Worm (Caenorhabditis elegans) whole organism, young adult: ENCODE measurements around the gene dmsr-10.

Experiments used
- B0019.2 ChIP-seq: fragments of 200-800 bp; sonication (Bioruptor generic); conservative IDR thresholded peaks from 2 replicates; pipeline ENCODE4 v1.3.6; 2022; ENCODE audit warnings: missing genetic modification reagents, missing genetic modification characterization, missing compliant biosample characterization
- B0336.3 ChIP-seq: fragments of 200-800 bp; sonication (Bioruptor generic); IDR thresholded peaks from 2 replicates; pipeline ENCODE4 v1.3.6; 2022; ENCODE audit warnings: missing genetic modification characterization, missing compliant biosample characterization
- F57C9.4 ChIP-seq: sonication (generic microtip); optimal IDR thresholded peaks from 2 replicates; lab custom pipeline; 2017; ENCODE audit warnings: mild to moderate bottlenecking, missing genetic modification characterization, missing compliant biosample characterization
- ama-1 ChIP-seq, 3 experiments: fragments of 150-350 bp in 1 of 3; sonication (generic microtip) in 2 of 3; optimal IDR thresholded peaks; 2 replicates each; lab custom pipeline; 2014 to 2018; ENCODE audit warnings: missing biosample characterization in 2 of 3, missing genetic modification characterization in 2 of 3, missing genetic modification reagents in 2 of 3
- ceh-27 ChIP-seq: fragments of 200-800 bp; sonication (Bioruptor generic); optimal IDR thresholded peaks from 2 replicates; lab custom pipeline; 2018; ENCODE audit warnings: mild to moderate bottlenecking, missing genetic modification characterization, moderate library complexity, missing compliant biosample characterization
- ceh-40 ChIP-seq: fragments of 200-800 bp; sonication (Bioruptor generic); IDR thresholded peaks from 2 replicates; pipeline ENCODE4 v1.3.6; 2022; ENCODE audit warnings: missing genetic modification characterization, missing compliant biosample characterization
- ets-4 ChIP-seq: fragments of 200-800 bp; sonication (Bioruptor generic); optimal IDR thresholded peaks from 2 replicates; lab custom pipeline; 2018; ENCODE audit warnings: mild to moderate bottlenecking, missing genetic modification characterization, missing compliant biosample characterization
- let-607 ChIP-seq, 2 experiments: fragments of 200-800 bp in 1 of 2; sonication (Bioruptor generic) in 1 of 2; sonication (generic microtip) in 1 of 2; optimal IDR thresholded peaks; 2 replicates each; lab custom pipeline; 2016 to 2018; ENCODE audit warnings: mild to moderate bottlenecking in 2 of 2, missing compliant biosample characterization in 2 of 2, missing genetic modification characterization in 2 of 2, moderate library complexity in 2 of 2, missing genotype in 1 of 2
- mes-4 ChIP-seq: sonication (generic microtip); optimal IDR thresholded peaks from 2 replicates; lab custom pipeline; 2016; ENCODE audit warnings: missing genotype, missing genetic modification characterization, missing compliant biosample characterization
- nfya-1 ChIP-seq: sonication (generic microtip); optimal IDR thresholded peaks from 2 replicates; lab custom pipeline; 2017; ENCODE audit warnings: antibody characterized with exemption, missing compliant biosample characterization, missing genetic modification characterization, borderline replicate concordance; ENCODE audit not compliant: insufficient read depth
- nhr-90 ChIP-seq: sonication (generic microtip); optimal IDR thresholded peaks from 2 replicates; lab custom pipeline; 2016; ENCODE audit warnings: missing genotype, mild to moderate bottlenecking, missing genetic modification characterization, missing compliant biosample characterization
- pha-4 ChIP-seq: fragments of 150-350 bp; sonication (generic microtip); optimal IDR thresholded peaks from 2 replicates; lab custom pipeline; 2014; ENCODE audit warnings: missing biosample characterization, missing genetic modification reagents, missing genetic modification characterization
- ztf-18 ChIP-seq: sonication (generic microtip); optimal IDR thresholded peaks from 2 replicates; lab custom pipeline; 2016; ENCODE audit warnings: missing genotype, mild to moderate bottlenecking, missing genetic modification characterization, missing compliant biosample characterization

DNA sequence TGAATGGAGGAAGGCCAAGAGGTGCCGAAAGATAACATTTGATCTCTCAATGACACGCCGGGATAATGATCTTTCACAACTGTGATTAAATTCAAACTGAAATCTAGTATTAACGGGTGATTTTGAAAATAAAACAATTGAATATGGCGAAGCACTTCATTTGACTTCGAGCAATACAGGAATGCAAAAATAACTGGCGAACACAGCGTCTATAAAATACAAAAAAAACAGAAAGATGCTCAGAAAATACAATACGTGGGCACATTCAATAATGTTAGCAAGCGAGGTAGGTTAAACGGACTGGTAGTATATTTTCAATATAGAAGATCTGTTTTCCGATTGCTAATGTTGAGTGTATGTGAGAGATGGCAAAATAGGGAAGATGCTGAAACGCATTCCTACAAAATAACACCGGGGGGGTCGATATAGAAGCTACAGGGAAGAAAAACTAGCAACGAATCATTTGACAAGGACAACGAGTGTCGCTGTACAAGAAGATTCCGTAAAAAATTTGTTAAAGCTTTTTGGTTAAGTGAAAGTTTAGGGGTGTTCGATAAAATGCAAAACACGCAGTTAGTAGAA lies 18.6 kb downstream of the dmsr-10 start:
- TF ChIP-seq let-607 (tag; optimal IDR thresholded peaks at IDR 0.05; lab: Kevin White, UChicago) (no peak), nhr-90 (tag; lab: Kevin White, UChicago) (no peak), F57C9.4 (tag; lab: Kevin White, UChicago) (no peak), mes-4 (tag; lab: Kevin White, UChicago) (no peak), ztf-18 (tag; lab: Kevin White, UChicago) (peak; percentile 22), ets-4 (no peak), B0019.2 (no peak), nfya-1 (tag; lab: Kevin White, UChicago) (no peak), B0336.3 (peak; percentile 93), pha-4 (tag; lab: Kevin White, UChicago) (no peak), ceh-27 (no peak), ama-1 (optimal IDR thresholded peaks at IDR 0.05; lab: Kevin White, UChicago) (no peak), ama-1 (GFP tag; optimal IDR thresholded peaks at IDR 0.05; lab: Kevin White, UChicago) (peak in 1 of 2 experiments; percentile 69), ceh-40 (GFP tag; lab: Robert Waterston, UW) (no peak; the same call in 1 of the 2 replicates)
